Fruit fly (Drosophila melanogaster): ENCODE measurements around the gene Gmd.
A peak's percentile ranks its signal among the peaks of the same experiment; 100 is the strongest.

The Gmd gene

DNA sequence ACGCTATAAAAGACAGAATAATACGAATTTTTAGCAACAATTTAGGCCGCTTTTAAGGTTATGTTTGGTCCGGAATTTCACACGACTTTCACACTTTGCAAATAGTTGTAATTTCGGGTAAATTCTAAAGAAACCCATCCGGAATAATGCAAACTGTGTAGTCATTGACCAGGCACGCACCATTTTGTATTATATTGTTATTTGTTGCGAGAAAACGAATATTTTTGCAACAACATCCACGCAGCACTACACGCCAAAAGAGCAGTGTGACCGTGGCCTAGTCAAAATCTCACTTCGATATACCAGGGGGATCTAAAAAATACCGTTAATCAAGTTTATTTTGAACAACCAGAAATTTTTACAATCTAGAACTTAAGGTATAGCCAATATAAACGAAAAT lies 9.3 kb downstream of the Gmd start, which contains the start of gene eIF3i:
TSS of gene eIF3i (minus strand) at position 265 of the 400 bp plus-strand sequence.
- no peak for TF ChIP-seq kay (GFP tag; optimal IDR thresholded peaks at IDR 0.05)
- TF ChIP-seq en (GFP tag; optimal IDR thresholded peaks at IDR 0.05): no peak
- no peak for TF ChIP-seq CG7963 (GFP tag; IDR thresholded peaks at IDR 0.05; ENCODE audit: partially characterized antibody)
- peak; percentile 38 for TF ChIP-seq HmgZ (tag; optimal IDR thresholded peaks at IDR 0.05)
- no peak for TF ChIP-seq B-H2 (GFP tag; optimal IDR thresholded peaks at IDR 0.05)
- TF ChIP-seq CG4820 (GFP tag; optimal IDR thresholded peaks at IDR 0.05): no peak
- no peak for TF ChIP-seq ara (GFP tag; IDR thresholded peaks at IDR 0.05)
- no peak for TF ChIP-seq Fer3 (tag; optimal IDR thresholded peaks at IDR 0.05)
- no peak for TF ChIP-seq CG17829 (tag; optimal IDR thresholded peaks at IDR 0.05)
- TF ChIP-seq cad (GFP tag; optimal IDR thresholded peaks at IDR 0.05): no peak
- TF ChIP-seq Sry-β (GFP tag; optimal IDR thresholded peaks at IDR 0.05): no peak
- no peak for TF ChIP-seq vvl (GFP tag; IDR thresholded peaks at IDR 0.05)
- TF ChIP-seq pan (optimal IDR thresholded peaks at IDR 0.05): no peak
- no peak for TF ChIP-seq pan (GFP tag; optimal IDR thresholded peaks at IDR 0.05 in 1 of 2, IDR thresholded peaks at IDR 0.05 in 1 of 2)
- TF ChIP-seq Mad (GFP tag; optimal IDR thresholded peaks at IDR 0.05): no peak
- TF ChIP-seq CG13894 (tag; optimal IDR thresholded peaks at IDR 0.05): no peak
- no peak for TF ChIP-seq MTF-1 (GFP tag; optimal IDR thresholded peaks at IDR 0.05; ENCODE audit: borderline replicate concordance)
- peak; percentile 1 for TF ChIP-seq phol (tag; optimal IDR thresholded peaks at IDR 0.05)
- no peak for TF ChIP-seq CG2120 (GFP tag; optimal IDR thresholded peaks at IDR 0.05)
- no peak for TF ChIP-seq CG18476 (GFP tag; optimal IDR thresholded peaks at IDR 0.05)
- TF ChIP-seq CG3847 (GFP tag; IDR thresholded peaks at IDR 0.05): no peak
- TF ChIP-seq CG6683 (GFP tag; optimal IDR thresholded peaks at IDR 0.05): no peak
- peak; percentile 11 for TF ChIP-seq stwl (tag; optimal IDR thresholded peaks at IDR 0.05)
- no peak for TF ChIP-seq Stat92E (GFP tag; optimal IDR thresholded peaks at IDR 0.05)
- no peak for TF ChIP-seq ac (GFP tag; optimal IDR thresholded peaks at IDR 0.05)
- no peak for TF ChIP-seq lmd (GFP tag; IDR thresholded peaks at IDR 0.05)
- TF ChIP-seq corto (GFP tag; optimal IDR thresholded peaks at IDR 0.05): no peak
- no peak for TF ChIP-seq CG12659 (GFP tag; optimal IDR thresholded peaks at IDR 0.05)
- no peak for TF ChIP-seq Ets97D (GFP tag; optimal IDR thresholded peaks at IDR 0.05)
- TF ChIP-seq CG6791 (GFP tag; IDR thresholded peaks at IDR 0.05; ENCODE audit: partially characterized antibody): no peak
- no peak for TF ChIP-seq ro (GFP tag; IDR thresholded peaks at IDR 0.05)
- TF ChIP-seq Med (GFP tag): peak; percentile 65
- TF ChIP-seq CG15269 (tag; optimal IDR thresholded peaks at IDR 0.05): no peak
- TF ChIP-seq Dfd (GFP tag; optimal IDR thresholded peaks at IDR 0.05): no peak
- TF ChIP-seq MESR4 (GFP tag; optimal IDR thresholded peaks at IDR 0.05): peak; percentile 66
- no peak for TF ChIP-seq NfI (GFP tag; optimal IDR thresholded peaks at IDR 0.05)
- no peak for TF ChIP-seq usp (GFP tag; optimal IDR thresholded peaks at IDR 0.05)
- no peak for TF ChIP-seq CG10543 (GFP tag; optimal IDR thresholded peaks at IDR 0.05)
- TF ChIP-seq CG4617 (GFP tag; optimal IDR thresholded peaks at IDR 0.05; ENCODE audit: borderline replicate concordance): peak; percentile 54
- TF ChIP-seq Tbp (GFP tag; optimal IDR thresholded peaks at IDR 0.05): no peak
- no peak for TF ChIP-seq Chrac-16 (GFP tag; optimal IDR thresholded peaks at IDR 0.05)
- TF ChIP-seq fu2 (GFP tag; optimal IDR thresholded peaks at IDR 0.05): no peak
- TF ChIP-seq CG18619 (GFP tag; optimal IDR thresholded peaks at IDR 0.05): no peak
- TF ChIP-seq CG11247 (GFP tag; IDR thresholded peaks at IDR 0.05): no peak
- TF ChIP-seq rib (GFP tag; IDR thresholded peaks at IDR 0.05): no peak
- no peak for TF ChIP-seq tin (GFP tag; optimal IDR thresholded peaks at IDR 0.05)
- no peak for TF ChIP-seq wdn (GFP tag; IDR thresholded peaks at IDR 0.05)
- no peak for TF ChIP-seq org-1 (GFP tag; optimal IDR thresholded peaks at IDR 0.05)
- TF ChIP-seq bigmax (GFP tag; optimal IDR thresholded peaks at IDR 0.05): peak; percentile 97
- no peak for TF ChIP-seq az2 (GFP tag; optimal IDR thresholded peaks at IDR 0.05)
- TF ChIP-seq CG11504 (tag; optimal IDR thresholded peaks at IDR 0.05): no peak
- TF ChIP-seq CG7928 (GFP tag; optimal IDR thresholded peaks at IDR 0.05): no peak

Data from whole organism, embryonic.